Fruit fly (Drosophila melanogaster): Measurements from ENCODE around the gene CG32579.

Gene CG32579

dm6 chrX:16323063-16323462, at the start of gene CG32579, which contains the start of gene CG9917:
TSS of gene CG32579 (plus strand) at chrX:16323286.
TSS of gene CG9917 (minus strand) at chrX:16323231.
- TF ChIP-seq CG17801 (GFP tag; optimal IDR thresholded peaks at IDR 0.05; ENCODE audit: partially characterized antibody), result peak; percentile 27

dm6 chrX:16275168-16275853, 47.8 kb upstream of the CG32579 start:
- TF ChIP-seq CG17801 (GFP tag; optimal IDR thresholded peaks at IDR 0.05; ENCODE audit: partially characterized antibody), result no peak

dm6 chrX:16275854-16276338, 47.2 kb upstream of the CG32579 start, which contains the start of the genes kat80 and Prosalpha4:
TSS of gene kat80 (minus strand) at chrX:16276180.
TSS of gene Prosalpha4 (plus strand) at chrX:16276270.
- no peak for TF ChIP-seq CG17801 (GFP tag; optimal IDR thresholded peaks at IDR 0.05; ENCODE audit: partially characterized antibody)

- TF ChIP-seq CG17801 (GFP tag; optimal IDR thresholded peaks at IDR 0.05; ENCODE audit: partially characterized antibody), result no peak
These were observed 45.1 kb upstream of the CG32579 start, which contains the start of gene eas for dm6 chrX:16277878-16278506. TSS of gene eas (plus strand) at chrX:16278328.

- peak; percentile 86 for TF ChIP-seq CG17801 (GFP tag; optimal IDR thresholded peaks at IDR 0.05; ENCODE audit: partially characterized antibody)
These were observed 44.3 kb upstream of the CG32579 start for dm6 chrX:16278783-16279182.

dm6 chrX:16279340-16279941, 43.6 kb upstream of the CG32579 start:
- peak; percentile 45 for TF ChIP-seq CG17801 (GFP tag; optimal IDR thresholded peaks at IDR 0.05; ENCODE audit: partially characterized antibody)

dm6 chrX:16281305-16281704, 41.8 kb upstream of the CG32579 start:
- TF ChIP-seq CG17801 (GFP tag; optimal IDR thresholded peaks at IDR 0.05; ENCODE audit: partially characterized antibody), result no peak

dm6 chrX:16281717-16282529, 41.2 kb upstream of the CG32579 start:
- no peak for TF ChIP-seq CG17801 (GFP tag; optimal IDR thresholded peaks at IDR 0.05; ENCODE audit: partially characterized antibody)

dm6 chrX:16285186-16285585, 37.9 kb upstream of the CG32579 start:
- peak; percentile 19 for TF ChIP-seq CG17801 (GFP tag; optimal IDR thresholded peaks at IDR 0.05; ENCODE audit: partially characterized antibody)

dm6 chrX:16286083-16286666, 36.9 kb upstream of the CG32579 start, which contains the start of gene UQCR-14:
TSS of gene UQCR-14 (plus strand) at chrX:16286288.
- peak; percentile 78 for TF ChIP-seq CG17801 (GFP tag; optimal IDR thresholded peaks at IDR 0.05; ENCODE audit: partially characterized antibody)

dm6 chrX:16288492-16288964, 34.6 kb upstream of the CG32579 start, which contains the start of the genes CG32576 and caz:
TSS of gene CG32576 (minus strand) at chrX:16288533.
TSS of gene caz (plus strand) at chrX:16288810.
- peak; percentile 45 for TF ChIP-seq CG17801 (GFP tag; optimal IDR thresholded peaks at IDR 0.05; ENCODE audit: partially characterized antibody)

- no peak for TF ChIP-seq CG17801 (GFP tag; optimal IDR thresholded peaks at IDR 0.05; ENCODE audit: partially characterized antibody)
These were observed 34.1 kb upstream of the CG32579 start for dm6 chrX:16288999-16289398.

- TF ChIP-seq CG17801 (GFP tag; optimal IDR thresholded peaks at IDR 0.05; ENCODE audit: partially characterized antibody), result no peak
These were observed 30.4 kb upstream of the CG32579 start for dm6 chrX:16292646-16293045.
